Fruit fly (Drosophila melanogaster) whole organism: Measurements from ENCODE around the gene mol.

ENCODE experiments used
- CG8478 ChIP-seq: fragments of >200 bp; optimal IDR thresholded peaks from 2 replicates; lab custom pipeline; 2018; ENCODE audit warnings: inconsistent platforms
- Dll ChIP-seq: fragments of >200 bp; optimal IDR thresholded peaks from 2 replicates; lab custom pipeline; 2017

- TF ChIP-seq CG8478 (lab: Kevin White, UChicago) (no peak), Dll (lab: Kevin White, UChicago) (no peak)
Measured at dm6 chr2L:15001847-15002246, 4.5 kb upstream of the mol start.
